Worm (Caenorhabditis elegans): ENCODE results near the gene F33C8.2.

ce11 chrX:14768989-14769388 is 47.8 kb downstream of the F33C8.2 start:
- TF ChIP-seq unc-62 (GFP tag; optimal IDR thresholded peaks at IDR 0.05) (no peak), ztf-11 (tag; optimal IDR thresholded peaks at IDR 0.05) (no peak), sptf-1 (tag; optimal IDR thresholded peaks at IDR 0.05) (no peak), snpc-4 (tag; optimal IDR thresholded peaks at IDR 0.05) (no peak), nhr-76 (tag; optimal IDR thresholded peaks at IDR 0.05) (no peak), hlh-1 (tag; optimal IDR thresholded peaks at IDR 0.05) (no peak)

All from whole organism, mixed stage, embryonic.